Fruit fly (Drosophila melanogaster) whole organism, embryonic: ENCODE results near the gene CG17666.

ENCODE experiments used
- Ada2b ChIP-seq: fragments of 200-800 bp; sonication (Bioruptor generic); IDR thresholded peaks from 2 replicates; pipeline ENCODE4 v1.3.6; 2022; ENCODE audit warnings: missing biosample characterization, missing genetic modification characterization
- Asciz ChIP-seq: fragments of 200-800 bp; sonication (Bioruptor generic); optimal IDR thresholded peaks from 2 replicates; lab custom pipeline; 2017; ENCODE audit warnings: missing biosample characterization, mild to moderate bottlenecking, missing genetic modification characterization, missing genetic modification reagents
- Atf6 ChIP-seq: fragments of 200-800 bp; sonication (Bioruptor generic); IDR thresholded peaks from 2 replicates; pipeline ENCODE4 v1.3.6; 2022; ENCODE audit warnings: missing biosample characterization, missing genetic modification characterization
- Bteb2 ChIP-seq: fragments of 200-800 bp; sonication (Bioruptor generic); optimal IDR thresholded peaks from 2 replicates; lab custom pipeline; 2016; ENCODE audit warnings: missing biosample characterization, missing genetic modification characterization
- CG11093 ChIP-seq: fragments of 200-800 bp; sonication (Bioruptor generic); IDR thresholded peaks from 3 replicates; pipeline ENCODE4 v1.3.6; 2022; ENCODE audit warnings: missing biosample characterization, missing genetic modification characterization
- CG11398 ChIP-seq: fragments of 200-800 bp; sonication (Bioruptor generic); optimal IDR thresholded peaks from 2 replicates; lab custom pipeline; 2016; ENCODE audit warnings: missing biosample characterization, missing genetic modification characterization
- CG12104 ChIP-seq: fragments of 200-800 bp; sonication (Bioruptor generic); optimal IDR thresholded peaks from 3 replicates; lab custom pipeline; 2016; ENCODE audit warnings: missing biosample characterization, missing genetic modification characterization
- CG12219 ChIP-seq: fragments of 200-800 bp; sonication (Bioruptor generic); optimal IDR thresholded peaks from 3 replicates; lab custom pipeline; 2018; ENCODE audit warnings: missing biosample characterization, mild to moderate bottlenecking, missing genetic modification characterization
- CG1233 ChIP-seq: fragments of 200-800 bp; sonication (Bioruptor generic); optimal IDR thresholded peaks from 4 replicates; lab custom pipeline; 2018; ENCODE audit warnings: missing biosample characterization, mild to moderate bottlenecking, missing genetic modification characterization
- CG14441 ChIP-seq: fragments of 200-800 bp; sonication (Bioruptor generic); IDR thresholded peaks from 2 replicates; pipeline ENCODE4 v1.3.6; 2022; ENCODE audit warnings: missing biosample characterization, missing genetic modification characterization
- CG15011 ChIP-seq: fragments of 200-800 bp; sonication (Bioruptor generic); optimal IDR thresholded peaks from 3 replicates; lab custom pipeline; 2018; ENCODE audit warnings: missing biosample characterization, mild to moderate bottlenecking, missing genetic modification characterization
- CG15269 ChIP-seq: fragments of 200-800 bp; sonication (Bioruptor generic); optimal IDR thresholded peaks from 2 replicates; lab custom pipeline; 2018; ENCODE audit warnings: missing biosample characterization, mild to moderate bottlenecking, missing genetic modification characterization, moderate library complexity
- CG17361 ChIP-seq: fragments of 200-800 bp; sonication (Bioruptor generic); IDR thresholded peaks from 3 replicates; pipeline ENCODE4 v1.3.6; 2022; ENCODE audit warnings: missing biosample characterization, missing genetic modification characterization
- CG1792 ChIP-seq: fragments of 200-800 bp; sonication (Bioruptor generic); optimal IDR thresholded peaks from 2 replicates; lab custom pipeline; 2016; ENCODE audit warnings: missing biosample characterization, missing genetic modification characterization
- CG18262 ChIP-seq: fragments of 200-800 bp; optimal IDR thresholded peaks from 3 replicates; lab custom pipeline; 2019; ENCODE audit warnings: missing biosample characterization, mild to moderate bottlenecking, missing genetic modification characterization, moderate library complexity
- CG2116 ChIP-seq: fragments of 200-800 bp; sonication (Bioruptor generic); optimal IDR thresholded peaks from 3 replicates; lab custom pipeline; 2018; ENCODE audit warnings: missing biosample characterization, mild to moderate bottlenecking, missing genetic modification characterization
- CG2712 ChIP-seq: fragments of 200-800 bp; optimal IDR thresholded peaks from 3 replicates; lab custom pipeline; 2019; ENCODE audit warnings: missing biosample characterization, mild to moderate bottlenecking, missing genetic modification characterization, moderate library complexity
- CG31441 ChIP-seq: fragments of 200-800 bp; sonication (Bioruptor generic); IDR thresholded peaks from 2 replicates; pipeline ENCODE4 v1.3.6; 2022; ENCODE audit warnings: missing biosample characterization, missing genetic modification characterization
- CG34376 ChIP-seq: fragments of 200-800 bp; sonication (Bioruptor generic); optimal IDR thresholded peaks from 2 replicates; lab custom pipeline; 2018; ENCODE audit warnings: missing biosample characterization, mild to moderate bottlenecking, missing genetic modification characterization
- CG3726 ChIP-seq: fragments of 200-800 bp; sonication (Bioruptor generic); IDR thresholded peaks from 3 replicates; pipeline ENCODE4, ENCODE4 v1.3.6; 2022; ENCODE audit warnings: missing biosample characterization, missing genetic modification characterization
- CG7786 ChIP-seq: fragments of 200-800 bp; sonication (Bioruptor generic); optimal IDR thresholded peaks from 2 replicates; lab custom pipeline; 2016; ENCODE audit warnings: missing biosample characterization, missing genetic modification characterization
- CG8765 ChIP-seq: fragments of 200-800 bp; sonication (Bioruptor generic); IDR thresholded peaks from 2 replicates; pipeline ENCODE4 v1.3.6; 2022; ENCODE audit warnings: missing biosample characterization, missing genetic modification characterization
- CG9817 ChIP-seq: fragments of 200-800 bp; sonication (Bioruptor generic); optimal IDR thresholded peaks from 2 replicates; lab custom pipeline; 2018; ENCODE audit warnings: missing biosample characterization, mild to moderate bottlenecking, missing genetic modification characterization, moderate library complexity
- CTCF ChIP-seq: fragments of 200-800 bp; sonication (Bioruptor generic); optimal IDR thresholded peaks from 2 replicates; lab custom pipeline; 2017; ENCODE audit warnings: missing biosample characterization, mild to moderate bottlenecking, missing genetic modification characterization, moderate library complexity
- Fer3 ChIP-seq: fragments of 200-800 bp; sonication (Bioruptor generic); optimal IDR thresholded peaks from 2 replicates; lab custom pipeline; 2018; ENCODE audit warnings: missing biosample characterization, mild to moderate bottlenecking, missing genetic modification characterization, moderate library complexity
- HLH3B ChIP-seq: fragments of 200-800 bp; sonication (Bioruptor generic); IDR thresholded peaks from 2 replicates; pipeline ENCODE4 v1.3.6; 2022; ENCODE audit warnings: missing biosample characterization, missing genetic modification characterization
- HmgD ChIP-seq: fragments of 200-800 bp; sonication (Bioruptor generic); optimal IDR thresholded peaks from 3 replicates; lab custom pipeline; 2016; ENCODE audit warnings: missing biosample characterization, missing genetic modification characterization
- Lhr ChIP-seq: fragments of 200-800 bp; sonication (Bioruptor generic); optimal IDR thresholded peaks from 3 replicates; lab custom pipeline; 2017; ENCODE audit warnings: mild to moderate bottlenecking, missing biosample characterization, missing genetic modification reagents, missing genetic modification characterization
- Mad ChIP-seq: fragments of 200-800 bp; sonication (Bioruptor generic); optimal IDR thresholded peaks from 2 replicates; lab custom pipeline; 2016; ENCODE audit warnings: missing biosample characterization, missing genetic modification characterization
- NfI ChIP-seq: fragments of 200-800 bp; sonication (Bioruptor generic); optimal IDR thresholded peaks from 3 replicates; lab custom pipeline; 2018; ENCODE audit warnings: missing biosample characterization, mild to moderate bottlenecking, missing genetic modification characterization, moderate library complexity
- Opbp ChIP-seq: fragments of 200-800 bp; sonication (Bioruptor generic); IDR thresholded peaks from 3 replicates; pipeline ENCODE4 v1.3.6; 2022; ENCODE audit warnings: missing biosample characterization, missing genetic modification characterization; ENCODE audit not compliant: partially characterized antibody
- Poxn ChIP-seq: fragments of 200-800 bp; sonication (Bioruptor generic); IDR thresholded peaks from 2 replicates; pipeline ENCODE4 v1.3.6; 2022; ENCODE audit warnings: missing biosample characterization, missing genetic modification characterization
- Rfx ChIP-seq: fragments of 200-800 bp; sonication (Bioruptor generic); IDR thresholded peaks from 2 replicates; pipeline ENCODE4 v1.3.6; 2022; ENCODE audit warnings: missing biosample characterization, missing genetic modification characterization
- Sox100B ChIP-seq: fragments of 200-800 bp; sonication (Bioruptor generic); optimal IDR thresholded peaks from 3 replicates; lab custom pipeline; 2018; ENCODE audit warnings: missing biosample characterization, mild to moderate bottlenecking, missing genetic modification characterization
- Sry-δ ChIP-seq: fragments of 200-800 bp; sonication (Bioruptor generic); optimal IDR thresholded peaks from 2 replicates; lab custom pipeline; 2016; ENCODE audit warnings: missing biosample characterization, missing genetic modification characterization
- btn ChIP-seq: fragments of 200-800 bp; sonication (Bioruptor generic); optimal IDR thresholded peaks from 2 replicates; lab custom pipeline; 2016; ENCODE audit warnings: missing biosample characterization, missing genetic modification characterization
- cad ChIP-seq: fragments of >200 bp; optimal IDR thresholded peaks from 2 replicates; lab custom pipeline; 2017; ENCODE audit warnings: missing biosample characterization, missing genetic modification characterization
- caup ChIP-seq: fragments of 200-800 bp; sonication (Bioruptor generic); optimal IDR thresholded peaks from 3 replicates; lab custom pipeline; 2017; ENCODE audit warnings: missing biosample characterization, mild to moderate bottlenecking, missing genetic modification characterization, moderate library complexity; ENCODE audit not compliant: severe bottlenecking
- chif ChIP-seq, 2 experiments: fragments of 200-800 bp; sonication (Bioruptor generic); optimal IDR thresholded peaks; 3 replicates each; lab custom pipeline; 2016; ENCODE audit warnings: missing biosample characterization in 2 of 2, missing genetic modification characterization in 2 of 2
- nerfin-1 ChIP-seq: fragments of 200-800 bp; sonication (Bioruptor generic); optimal IDR thresholded peaks from 3 replicates; lab custom pipeline; 2019; ENCODE audit warnings: missing biosample characterization, mild to moderate bottlenecking, missing genetic modification characterization, moderate library complexity
- oc ChIP-seq: fragments of 200-800 bp; sonication (Bioruptor generic); optimal IDR thresholded peaks from 2 replicates; lab custom pipeline; 2018; ENCODE audit warnings: missing biosample characterization, mild to moderate bottlenecking, missing genetic modification characterization, moderate library complexity
- pfk ChIP-seq: fragments of 200-800 bp; sonication (Bioruptor generic); optimal IDR thresholded peaks from 2 replicates; lab custom pipeline; 2018; ENCODE audit warnings: missing biosample characterization, mild to moderate bottlenecking, missing genetic modification characterization, moderate library complexity
- prd ChIP-seq, 3 experiments: fragments of >200 bp in 2 of 3; fragments of 200-800 bp in 1 of 3; sonication (Bioruptor generic) in 1 of 3; optimal IDR thresholded peaks in 2 of 3; IDR thresholded peaks in 1 of 3; 2 replicates in 2 of 3; 3 replicates in 1 of 3; pipeline versions ENCODE4 v1.3.6 to Lab custom; 2017 to 2022; ENCODE audit warnings: missing biosample characterization in 1 of 3, missing genetic modification characterization in 1 of 3
- rib ChIP-seq: fragments of 200-800 bp; sonication (Bioruptor generic); IDR thresholded peaks from 2 replicates; pipeline ENCODE4 v1.3.6; 2022; ENCODE audit warnings: missing biosample characterization, missing genetic modification characterization
- run ChIP-seq: fragments of 200-800 bp; sonication (Bioruptor generic); optimal IDR thresholded peaks from 3 replicates; lab custom pipeline; 2018; ENCODE audit warnings: missing biosample characterization, mild to moderate bottlenecking, missing genetic modification characterization
- sisA ChIP-seq: fragments of 200-800 bp; sonication (Bioruptor generic); IDR thresholded peaks from 2 replicates; pipeline ENCODE4 v1.3.6; 2022; ENCODE audit warnings: missing biosample characterization, missing genetic modification characterization
- sr ChIP-seq: fragments of 200-800 bp; sonication (Bioruptor generic); IDR thresholded peaks from 3 replicates; pipeline ENCODE4 v1.3.6; 2022; ENCODE audit warnings: missing biosample characterization, missing genetic modification characterization
- ssp ChIP-seq: fragments of 200-800 bp; sonication (Bioruptor generic); IDR thresholded peaks from 2 replicates; pipeline ENCODE4 v1.3.6; 2022; ENCODE audit warnings: missing biosample characterization, missing genetic modification characterization
- stc ChIP-seq: fragments of 200-800 bp; sonication (Bioruptor generic); IDR thresholded peaks from 2 replicates; pipeline ENCODE4 v1.3.6; 2022; ENCODE audit warnings: missing biosample characterization, missing genetic modification characterization
- stwl ChIP-seq: fragments of 200-800 bp; sonication (Bioruptor generic); optimal IDR thresholded peaks from 3 replicates; lab custom pipeline; 2018; ENCODE audit warnings: missing biosample characterization, mild to moderate bottlenecking, missing genetic modification characterization, moderate library complexity
- wek ChIP-seq: fragments of 200-800 bp; sonication (Bioruptor generic); optimal IDR thresholded peaks from 3 replicates; lab custom pipeline; 2018; ENCODE audit warnings: missing biosample characterization, mild to moderate bottlenecking, missing genetic modification characterization, moderate library complexity
- z ChIP-seq: fragments of 200-800 bp; sonication (Bioruptor generic); IDR thresholded peaks from 3 replicates; pipeline ENCODE4 v1.3.6; 2022; ENCODE audit warnings: missing biosample characterization, missing genetic modification characterization

Gene CG17666

dm6 chr3L:12798795-12799311 lies 17.7 kb downstream of the CG17666 start (continued):
- TF ChIP-seq Fer3 (tag; lab: Kevin White, UChicago) (no peak), sr (GFP tag; lab: Robert Waterston, UW) (no peak), CG15011 (GFP tag; lab: Kevin White, UChicago) (no peak), CG31441 (no peak), pfk (no peak), CG2116 (GFP tag; lab: Kevin White, UChicago) (no peak), CTCF (GFP tag; lab: Kevin White, UChicago) (no peak), CG8765 (GFP tag; lab: Robert Waterston, UW) (no peak), chif (GFP tag; optimal IDR thresholded peaks at IDR 0.05; lab: Kevin White, UChicago) (no peak), CG12219 (GFP tag; lab: Kevin White, UChicago) (peak; percentile 12), cad (no peak), Sox100B (GFP tag; lab: Kevin White, UChicago) (peak; percentile 35), nerfin-1 (tag; lab: Kevin White, UChicago) (no peak), CG34376 (GFP tag; lab: Kevin White, UChicago) (no peak), ssp (GFP tag; lab: Robert Waterston, UW) (no peak), z (GFP tag; lab: Robert Waterston, UW) (no peak), CG17361 (peak; percentile 37; the same call in 1 of the 3 replicates), CG12104 (GFP tag; lab: Kevin White, UChicago) (no peak), stwl (tag; lab: Kevin White, UChicago) (no peak), CG7786 (no peak), Rfx (GFP tag; lab: Robert Waterston, UW) (no peak), CG18262 (tag; lab: Kevin White, UChicago) (peak; percentile 35), NfI (GFP tag; lab: Kevin White, UChicago) (peak; percentile 24), CG11398 (no peak), CG9817 (tag; lab: Kevin White, UChicago) (no peak), CG11093 (GFP tag; lab: Robert Waterston, UW) (no peak), Ada2b (GFP tag; lab: Robert Waterston, UW) (no peak), stc (no peak), Lhr (GFP tag; lab: Kevin White, UChicago) (no peak), oc (tag; lab: Kevin White, UChicago) (no peak), run (no peak), CG2712 (tag; lab: Kevin White, UChicago) (peak; percentile 38), caup (GFP tag; lab: Kevin White, UChicago) (no peak), HLH3B (GFP tag; lab: Robert Waterston, UW) (no peak), CG14441 (0 out of 2 replicates have a peak, but pooled peaks have one; percentile 6), Mad (GFP tag; lab: Kevin White, UChicago) (no peak), wek (peak; percentile 37), Atf6 (GFP tag; lab: Robert Waterston, UW) (no peak), HmgD (GFP tag; lab: Kevin White, UChicago) (no peak), Bteb2 (GFP tag; lab: Kevin White, UChicago) (no peak), Asciz (GFP tag; lab: Kevin White, UChicago) (no peak), Sry-δ (GFP tag; lab: Kevin White, UChicago) (no peak), CG15269 (tag; lab: Kevin White, UChicago) (peak; percentile 2), prd (optimal IDR thresholded peaks at IDR 0.05; lab: Kevin White, UChicago) (no peak), prd (GFP tag; IDR thresholded peaks at IDR 0.05; lab: Robert Waterston, UW) (no peak), CG3726 (GFP tag; lab: Robert Waterston, UW) (no peak), Opbp (no peak), CG1233 (peak; percentile 3), btn (no peak), CG1792 (GFP tag; lab: Kevin White, UChicago) (no peak), Poxn (GFP tag; lab: Robert Waterston, UW) (no peak), rib (GFP tag; lab: Robert Waterston, UW) (no peak), sisA (GFP tag; lab: Robert Waterston, UW) (no peak)
